Worm (Caenorhabditis elegans): Measurements from ENCODE around the gene grl-5.

- TF ChIP-seq snpc-4 (GFP tag; optimal IDR thresholded peaks at IDR 0.05) (no peak), snpc-4 (tag; optimal IDR thresholded peaks at IDR 0.05) (no peak), dpff-1 (tag; optimal IDR thresholded peaks at IDR 0.05) (no peak), nhr-90 (tag; optimal IDR thresholded peaks at IDR 0.05) (no peak), mes-4 (tag; optimal IDR thresholded peaks at IDR 0.05) (no peak), ama-1 (optimal IDR thresholded peaks at IDR 0.05) (no peak), ama-1 (GFP tag; optimal IDR thresholded peaks at IDR 0.05) (no peak), pbrm-1 (GFP tag; IDR thresholded peaks at IDR 0.05) (no peak), F57A8.1 (GFP tag; optimal IDR thresholded peaks at IDR 0.05) (no peak), F22D6.2 (tag; optimal IDR thresholded peaks at IDR 0.05) (no peak), lsl-1 (GFP tag; optimal IDR thresholded peaks at IDR 0.05) (no peak), lin-26 (GFP tag; IDR thresholded peaks at IDR 0.05) (no peak), ets-4 (GFP tag; optimal IDR thresholded peaks at IDR 0.05) (no peak), mel-28 (tag; optimal IDR thresholded peaks at IDR 0.05; ENCODE audit: borderline replicate concordance) (no peak), Y56A3A.18 (GFP tag; IDR thresholded peaks at IDR 0.05) (no peak)
Observed at ce11 chrV:4387402-4387801, 27.1 kb downstream of the grl-5 start, which contains the start of gene F13A2.9.

Data from whole organism, young adult.